Fruit fly (Drosophila melanogaster) whole organism, embryonic: ENCODE data around the gene Trmt6.

Experiments
- ATbp ChIP-seq: fragments of 200-800 bp; sonication (Bioruptor generic); optimal IDR thresholded peaks from 2 replicates; lab custom pipeline; 2017; ENCODE audit warnings: missing biosample characterization, mild to moderate bottlenecking, missing genetic modification characterization, missing genetic modification reagents
- Awh ChIP-seq: fragments of 200-800 bp; sonication (Bioruptor generic); IDR thresholded peaks from 2 replicates; pipeline ENCODE4, ENCODE4 v1.3.6; 2022; ENCODE audit warnings: missing biosample characterization, missing genetic modification characterization
- Bdp1 ChIP-seq: fragments of 200-800 bp; sonication (Bioruptor generic); optimal IDR thresholded peaks from 3 replicates; lab custom pipeline; 2016; ENCODE audit warnings: missing biosample characterization, missing genetic modification characterization
- CG10267 ChIP-seq: fragments of 200-800 bp; sonication (Bioruptor generic); optimal IDR thresholded peaks from 2 replicates; lab custom pipeline; 2018; ENCODE audit warnings: missing biosample characterization, mild to moderate bottlenecking, missing genetic modification characterization, moderate library complexity
- CG11085 ChIP-seq: fragments of 200-800 bp; sonication (Bioruptor generic); IDR thresholded peaks from 2 replicates; pipeline ENCODE4 v1.3.6; 2022; ENCODE audit warnings: missing biosample characterization, missing genetic modification characterization
- CG11456 ChIP-seq: fragments of 200-800 bp; sonication (Bioruptor generic); IDR thresholded peaks from 3 replicates; pipeline ENCODE4 v1.3.6; 2022; ENCODE audit warnings: missing biosample characterization, missing genetic modification characterization
- CG12769 ChIP-seq: fragments of 200-800 bp; sonication (Bioruptor generic); optimal IDR thresholded peaks from 2 replicates; lab custom pipeline; 2019; ENCODE audit warnings: missing biosample characterization, mild to moderate bottlenecking, missing genetic modification characterization, moderate library complexity
- CG13424 ChIP-seq: fragments of 200-800 bp; sonication (Bioruptor generic); optimal IDR thresholded peaks from 2 replicates; lab custom pipeline; 2019; ENCODE audit warnings: missing biosample characterization, mild to moderate bottlenecking, missing genetic modification characterization, moderate library complexity
- CG15269 ChIP-seq: fragments of 200-800 bp; sonication (Bioruptor generic); optimal IDR thresholded peaks from 2 replicates; lab custom pipeline; 2018; ENCODE audit warnings: missing biosample characterization, mild to moderate bottlenecking, missing genetic modification characterization, moderate library complexity
- CG17612 ChIP-seq: fragments of 200-800 bp; sonication (Bioruptor generic); IDR thresholded peaks from 2 replicates; pipeline ENCODE4 v1.3.6; 2022; ENCODE audit warnings: missing biosample characterization, missing genetic modification characterization
- CG31365 ChIP-seq: fragments of 200-800 bp; sonication (Bioruptor generic); optimal IDR thresholded peaks from 2 replicates; lab custom pipeline; 2018; ENCODE audit warnings: missing biosample characterization, mild to moderate bottlenecking, missing genetic modification characterization
- CG3995 ChIP-seq: fragments of 200-800 bp; sonication (Bioruptor generic); optimal IDR thresholded peaks from 3 replicates; lab custom pipeline; 2016; ENCODE audit warnings: missing biosample characterization, missing genetic modification characterization
- CG4360 ChIP-seq: fragments of 200-800 bp; sonication (Bioruptor generic); IDR thresholded peaks from 2 replicates; pipeline ENCODE4 v1.3.6; 2022; ENCODE audit warnings: missing biosample characterization, missing genetic modification characterization
- CG7372 ChIP-seq: fragments of 200-800 bp; sonication (Bioruptor generic); IDR thresholded peaks from 2 replicates; pipeline ENCODE4 v1.3.6; 2022; ENCODE audit warnings: missing biosample characterization, missing genetic modification characterization
- CG7928 ChIP-seq: fragments of 200-800 bp; sonication (Bioruptor generic); optimal IDR thresholded peaks from 2 replicates; lab custom pipeline; 2017; ENCODE audit warnings: missing biosample characterization, mild to moderate bottlenecking, missing genetic modification characterization
- CG8290 ChIP-seq, 3 experiments: fragments of 200-800 bp; sonication (Bioruptor generic); optimal IDR thresholded peaks; 2 replicates each; lab custom pipeline; 2016 to 2019; ENCODE audit warnings: missing biosample characterization in 3 of 3, missing genetic modification characterization in 3 of 3, mild to moderate bottlenecking in 2 of 3, moderate library complexity in 1 of 3
- Deaf1 ChIP-seq: fragments of 200-800 bp; optimal IDR thresholded peaks from 3 replicates; lab custom pipeline; 2019; ENCODE audit warnings: missing biosample characterization, mild to moderate bottlenecking, missing genetic modification characterization, moderate library complexity
- Gug ChIP-seq: fragments of 200-800 bp; sonication (Bioruptor generic); IDR thresholded peaks from 4 replicates; pipeline ENCODE4 v1.3.6; 2022; ENCODE audit warnings: missing biosample characterization, missing genetic modification characterization
- H15 ChIP-seq: fragments of 200-800 bp; sonication (Bioruptor generic); IDR thresholded peaks from 3 replicates; pipeline ENCODE4 v1.3.6; 2022; ENCODE audit warnings: missing biosample characterization, missing genetic modification characterization
- Hr78 ChIP-seq, 2 experiments: fragments of 200-800 bp in 1 of 2; fragments of >200 bp in 1 of 2; sonication (Bioruptor generic) in 1 of 2; optimal IDR thresholded peaks; 2 replicates each; lab custom pipeline; 2017 to 2019; ENCODE audit warnings: missing biosample characterization in 2 of 2, missing genetic modification characterization in 2 of 2, mild to moderate bottlenecking in 1 of 2, moderate library complexity in 1 of 2
- Kr ChIP-seq: fragments of 200-800 bp; sonication (Bioruptor generic); optimal IDR thresholded peaks from 2 replicates; lab custom pipeline; 2017; ENCODE audit warnings: missing biosample characterization, mild to moderate bottlenecking, missing genetic modification characterization
- Med ChIP-seq: fragments of 200-800 bp; sonication (Bioruptor generic); peaks from one replicate; lab custom pipeline; 2016; ENCODE audit warnings: missing biosample characterization, missing genetic modification characterization, mild to moderate bottlenecking, inconsistent platforms, moderate library complexity
- NC2α ChIP-seq: fragments of 200-800 bp; sonication (Bioruptor generic); optimal IDR thresholded peaks from 2 replicates; lab custom pipeline; 2016; ENCODE audit warnings: missing biosample characterization, missing genetic modification characterization
- NFAT ChIP-seq: fragments of 200-800 bp; sonication (Bioruptor generic); IDR thresholded peaks from 2 replicates; pipeline ENCODE4 v1.3.6; 2022; ENCODE audit warnings: missing biosample characterization, missing genetic modification characterization
- Nf-YC ChIP-seq: fragments of 200-800 bp; optimal IDR thresholded peaks from 3 replicates; lab custom pipeline; 2019; ENCODE audit warnings: missing biosample characterization, mild to moderate bottlenecking, missing genetic modification characterization, moderate library complexity
- Optix ChIP-seq: fragments of 200-800 bp; sonication (Bioruptor generic); IDR thresholded peaks from 3 replicates; pipeline ENCODE4 v1.3.6; 2022; ENCODE audit warnings: missing biosample characterization, missing genetic modification characterization
- TFAM ChIP-seq: fragments of 200-800 bp; sonication (Bioruptor generic); optimal IDR thresholded peaks from 2 replicates; lab custom pipeline; 2017; ENCODE audit warnings: missing biosample characterization, missing genetic modification characterization, inconsistent platforms
- Usf ChIP-seq: fragments of 200-800 bp; sonication (Bioruptor generic); optimal IDR thresholded peaks from 2 replicates; lab custom pipeline; 2017; ENCODE audit warnings: missing genotype, missing biosample characterization, missing genetic modification characterization
- Vsx1 ChIP-seq: fragments of 200-800 bp; sonication (Bioruptor generic); optimal IDR thresholded peaks from 2 replicates; lab custom pipeline; 2017; ENCODE audit warnings: missing biosample characterization, mild to moderate bottlenecking, missing genetic modification characterization, missing genetic modification reagents
- Xrp1 ChIP-seq: fragments of 200-800 bp; sonication (Bioruptor generic); IDR thresholded peaks from 2 replicates; pipeline ENCODE4 v1.3.6; 2022; ENCODE audit warnings: missing biosample characterization, missing genetic modification characterization
- br ChIP-seq: fragments of >200 bp; optimal IDR thresholded peaks from 2 replicates; lab custom pipeline; 2017
- disco-r ChIP-seq: fragments of 200-800 bp; sonication (Bioruptor generic); optimal IDR thresholded peaks from 2 replicates; lab custom pipeline; 2016; ENCODE audit warnings: missing biosample characterization, missing genetic modification characterization
- dmrt99B ChIP-seq: fragments of 200-800 bp; sonication (Bioruptor generic); optimal IDR thresholded peaks from 2 replicates; lab custom pipeline; 2018; ENCODE audit warnings: missing biosample characterization, mild to moderate bottlenecking, missing genetic modification characterization, moderate library complexity
- gfzf ChIP-seq: fragments of 200-800 bp; sonication (Bioruptor generic); optimal IDR thresholded peaks from 2 replicates; lab custom pipeline; 2016; ENCODE audit warnings: missing biosample characterization, mild to moderate bottlenecking, missing genetic modification characterization, moderate library complexity
- grn ChIP-seq: fragments of 200-800 bp; sonication (Bioruptor generic); optimal IDR thresholded peaks from 3 replicates; lab custom pipeline; 2017; ENCODE audit warnings: missing biosample characterization, missing genetic modification characterization
- kah ChIP-seq: fragments of 200-800 bp; sonication (Bioruptor generic); optimal IDR thresholded peaks from 2 replicates; lab custom pipeline; 2018; ENCODE audit warnings: missing biosample characterization, mild to moderate bottlenecking, missing genetic modification characterization
- lola ChIP-seq, 3 experiments: fragments of >200 bp in 2 of 3; fragments of 200-800 bp in 1 of 3; sonication (Bioruptor generic) in 1 of 3; optimal IDR thresholded peaks; 2 replicates each; lab custom pipeline; 2017 to 2019; ENCODE audit warnings: missing biosample characterization in 3 of 3, missing genetic modification characterization in 3 of 3, mild to moderate bottlenecking in 1 of 3, moderate library complexity in 1 of 3
- ranshi ChIP-seq: fragments of 200-800 bp; sonication (Bioruptor generic); IDR thresholded peaks from 2 replicates; pipeline ENCODE4 v1.3.6; 2022; ENCODE audit warnings: missing biosample characterization, missing genetic modification characterization
- sens-2 ChIP-seq: fragments of 200-800 bp; sonication (Bioruptor generic); IDR thresholded peaks from 2 replicates; pipeline ENCODE4 v1.3.6; 2022; ENCODE audit warnings: missing biosample characterization, missing genetic modification characterization
- seq ChIP-seq: fragments of 200-800 bp; sonication (Bioruptor generic); IDR thresholded peaks from 2 replicates; pipeline ENCODE4 v1.3.6; 2022; ENCODE audit warnings: missing biosample characterization, missing genetic modification characterization
- tin ChIP-seq: fragments of 200-800 bp; sonication (Bioruptor generic); optimal IDR thresholded peaks from 3 replicates; lab custom pipeline; 2016; ENCODE audit warnings: missing biosample characterization, missing genetic modification characterization
- trem ChIP-seq: fragments of 200-800 bp; optimal IDR thresholded peaks from 3 replicates; lab custom pipeline; 2019; ENCODE audit warnings: missing biosample characterization, mild to moderate bottlenecking, missing genetic modification characterization, moderate library complexity
- twi ChIP-seq: fragments of 200-800 bp; optimal IDR thresholded peaks from 2 replicates; lab custom pipeline; 2019; ENCODE audit warnings: missing biosample characterization, mild to moderate bottlenecking, missing genetic modification characterization, moderate library complexity
- zen2 ChIP-seq: fragments of 200-800 bp; sonication (Bioruptor generic); IDR thresholded peaks from 3 replicates; pipeline ENCODE4 v1.3.6; 2022; ENCODE audit warnings: missing biosample characterization, missing genetic modification characterization; ENCODE audit not compliant: partially characterized antibody

Trmt6 gene

DNA sequence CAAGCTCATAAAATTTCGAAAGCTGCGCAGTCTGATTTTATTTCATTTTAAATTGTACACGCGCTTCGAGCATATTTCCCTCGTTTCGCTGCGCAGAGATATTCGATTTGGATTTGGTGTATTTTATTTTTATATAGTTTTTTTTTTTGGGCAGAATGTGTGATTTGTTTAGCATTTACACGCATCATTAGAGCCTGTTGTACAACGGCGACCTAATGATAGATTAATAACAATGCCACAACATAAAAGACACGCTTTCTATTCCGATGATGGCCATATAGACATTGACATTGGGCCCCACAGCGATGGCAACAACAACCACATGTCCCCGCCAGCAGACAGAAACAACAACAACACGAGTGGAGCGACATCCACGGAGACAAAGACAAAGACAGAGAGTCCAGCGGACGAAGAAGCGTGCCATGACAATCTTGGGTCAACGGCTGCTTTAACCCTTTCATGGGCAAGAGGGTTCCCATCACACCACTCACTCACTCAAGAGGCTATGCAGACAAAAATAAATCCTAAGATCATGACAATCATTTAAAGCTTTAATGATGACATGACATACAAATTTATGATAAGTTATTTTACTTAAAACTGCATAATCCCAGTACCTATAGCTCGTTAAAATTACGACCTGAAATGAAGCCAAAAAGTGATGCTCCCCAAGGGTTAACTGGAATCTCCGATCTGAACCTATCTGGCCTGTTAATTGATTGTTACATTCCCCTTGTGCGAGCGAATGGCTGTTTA is 8.9 kb downstream of the Trmt6 start (continued):
- TF ChIP-seq NFAT (GFP tag; lab: Robert Waterston, UW), result no peak
- no peak for TF ChIP-seq Gug (GFP tag; lab: Robert Waterston, UW)
- peak in 1 of 2 experiments; percentile 68 for TF ChIP-seq Hr78 (GFP tag; optimal IDR thresholded peaks at IDR 0.05; lab: Kevin White, UChicago)
- TF ChIP-seq CG11085 (GFP tag; lab: Robert Waterston, UW), result no peak
- no peak for TF ChIP-seq gfzf (GFP tag; lab: Kevin White, UChicago)
- TF ChIP-seq CG4360 (GFP tag; lab: Robert Waterston, UW), result peak; percentile 86
- TF ChIP-seq NC2α, result no peak
- no peak for TF ChIP-seq TFAM (GFP tag; lab: Kevin White, UChicago)
- peak; percentile 77 for TF ChIP-seq Awh (GFP tag; lab: Robert Waterston, UW)
- no peak for TF ChIP-seq Kr (GFP tag; lab: Kevin White, UChicago)
- no peak for TF ChIP-seq H15 (GFP tag; lab: Robert Waterston, UW)
- no peak for TF ChIP-seq br (lab: Kevin White, UChicago)
- peak; percentile 68 for TF ChIP-seq grn (GFP tag; lab: Kevin White, UChicago)
- TF ChIP-seq CG11456 (GFP tag; lab: Robert Waterston, UW), result no peak
- no peak for TF ChIP-seq lola (GFP tag; optimal IDR thresholded peaks at IDR 0.05; lab: Kevin White, UChicago)
- peak; percentile 25 for TF ChIP-seq dmrt99B (tag; lab: Kevin White, UChicago)
- TF ChIP-seq Deaf1 (tag; lab: Kevin White, UChicago), result no peak
- no peak for TF ChIP-seq zen2 (GFP tag; lab: Robert Waterston, UW)
- no peak for TF ChIP-seq CG3995 (GFP tag; lab: Kevin White, UChicago)
- no peak for TF ChIP-seq Optix
- no peak for TF ChIP-seq Bdp1 (GFP tag; lab: Kevin White, UChicago)
- TF ChIP-seq CG13424 (tag; lab: Kevin White, UChicago), result peak; percentile 29
- TF ChIP-seq tin (GFP tag; lab: Kevin White, UChicago), result no peak
- TF ChIP-seq CG31365 (tag; lab: Kevin White, UChicago), result no peak
- no peak for TF ChIP-seq sens-2 (GFP tag; lab: Robert Waterston, UW)
- TF ChIP-seq kah (GFP tag; lab: Kevin White, UChicago), result no peak
- TF ChIP-seq Med (GFP tag; lab: Kevin White, UChicago), result peak; percentile 23
- TF ChIP-seq CG10267 (tag; lab: Kevin White, UChicago), result peak; percentile 2
- TF ChIP-seq CG7928 (GFP tag; lab: Kevin White, UChicago), result no peak
- 0 out of 2 replicates have a peak, but pooled peaks have one; percentile 8 for TF ChIP-seq seq
- no peak for TF ChIP-seq Vsx1 (GFP tag; lab: Kevin White, UChicago)
- TF ChIP-seq CG7372, result no peak
- peak; percentile 13 for TF ChIP-seq CG15269 (tag; lab: Kevin White, UChicago)
- TF ChIP-seq twi (tag; lab: Kevin White, UChicago), result no peak

- TF ChIP-seq CG8290 (GFP tag; optimal IDR thresholded peaks at IDR 0.05; lab: Kevin White, UChicago), result peak; percentile 72
- peak in 1 of 2 experiments; percentile 61 for TF ChIP-seq CG8290 (tag; optimal IDR thresholded peaks at IDR 0.05; lab: Kevin White, UChicago)
- TF ChIP-seq ATbp (GFP tag; lab: Kevin White, UChicago), result no peak
- TF ChIP-seq ranshi (GFP tag; lab: Robert Waterston, UW), result no peak
- TF ChIP-seq CG17612 (GFP tag; lab: Robert Waterston, UW), result 0 out of 2 replicates have a peak, but pooled peaks have one; percentile 51
- no peak for TF ChIP-seq trem (tag; lab: Kevin White, UChicago)
- no peak for TF ChIP-seq disco-r (GFP tag; lab: Kevin White, UChicago)
- TF ChIP-seq CG12769 (tag; lab: Kevin White, UChicago), result no peak
- TF ChIP-seq Usf, result no peak
- TF ChIP-seq Nf-YC, result no peak
- TF ChIP-seq Gug (GFP tag; lab: Robert Waterston, UW), result no peak
- TF ChIP-seq Xrp1, result no peak
- TF ChIP-seq, all 482 proteins: peak for 2
Measured at dm6 chr2L:6552345-6552744, 9.7 kb downstream of the Trmt6 start.
